Fruit fly (Drosophila melanogaster) whole organism, embryonic: ENCODE data around the gene Cyp6d4.
A peak's percentile ranks its signal among the peaks of the same experiment; 100 is the strongest.

Experiments used
- Aef1 ChIP-seq: fragments of 200-800 bp; sonication (Bioruptor generic); IDR thresholded peaks from 3 replicates; pipeline ENCODE4 v1.3.6; 2022; ENCODE audit warnings: missing biosample characterization, missing genetic modification characterization
- Atf6 ChIP-seq: fragments of 200-800 bp; sonication (Bioruptor generic); IDR thresholded peaks from 2 replicates; pipeline ENCODE4 v1.3.6; 2022; ENCODE audit warnings: missing biosample characterization, missing genetic modification characterization
- Bteb2 ChIP-seq: fragments of 200-800 bp; sonication (Bioruptor generic); optimal IDR thresholded peaks from 2 replicates; lab custom pipeline; 2016; ENCODE audit warnings: missing biosample characterization, missing genetic modification characterization
- CG10147 ChIP-seq: fragments of 200-800 bp; sonication (Bioruptor generic); optimal IDR thresholded peaks from 2 replicates; lab custom pipeline; 2019; ENCODE audit warnings: missing biosample characterization, mild to moderate bottlenecking, missing genetic modification characterization, moderate library complexity
- CG10267 ChIP-seq: fragments of 200-800 bp; sonication (Bioruptor generic); optimal IDR thresholded peaks from 2 replicates; lab custom pipeline; 2018; ENCODE audit warnings: missing biosample characterization, mild to moderate bottlenecking, missing genetic modification characterization, moderate library complexity
- CG11247 ChIP-seq: fragments of 200-800 bp; sonication (Bioruptor generic); IDR thresholded peaks from 2 replicates; pipeline ENCODE4 v1.3.6; 2022; ENCODE audit warnings: missing biosample characterization, missing genetic modification characterization
- CG12071 ChIP-seq: fragments of 200-800 bp; sonication (Bioruptor generic); optimal IDR thresholded peaks from 3 replicates; lab custom pipeline; 2018; ENCODE audit warnings: missing biosample characterization, mild to moderate bottlenecking, missing genetic modification characterization
- CG1233 ChIP-seq: fragments of 200-800 bp; sonication (Bioruptor generic); optimal IDR thresholded peaks from 4 replicates; lab custom pipeline; 2018; ENCODE audit warnings: missing biosample characterization, mild to moderate bottlenecking, missing genetic modification characterization
- CG13287 ChIP-seq: fragments of 200-800 bp; sonication (Bioruptor generic); IDR thresholded peaks from 2 replicates; pipeline ENCODE4 v1.3.6; 2022; ENCODE audit warnings: missing biosample characterization, missing genetic modification characterization; ENCODE audit not compliant: partially characterized antibody
- CG14710 ChIP-seq: fragments of 200-800 bp; sonication (Bioruptor generic); optimal IDR thresholded peaks from 3 replicates; lab custom pipeline; 2019; ENCODE audit warnings: missing biosample characterization, mild to moderate bottlenecking, missing genetic modification characterization, moderate library complexity
- CG2199 ChIP-seq: fragments of 200-800 bp; sonication (Bioruptor generic); IDR thresholded peaks from 3 replicates; pipeline ENCODE4 v1.3.6; 2022; ENCODE audit warnings: missing biosample characterization, missing genetic modification characterization
- CG31224 ChIP-seq: fragments of 200-800 bp; sonication (Bioruptor generic); IDR thresholded peaks from 2 replicates; pipeline ENCODE4 v1.3.6; 2022; ENCODE audit warnings: missing biosample characterization, missing genetic modification characterization
- CG34224 ChIP-seq: fragments of 200-800 bp; sonication (Bioruptor generic); IDR thresholded peaks from 3 replicates; pipeline ENCODE4 v1.3.6; 2022; ENCODE audit warnings: missing biosample characterization, missing genetic modification characterization; ENCODE audit not compliant: partially characterized antibody
- CG3726 ChIP-seq: fragments of 200-800 bp; sonication (Bioruptor generic); IDR thresholded peaks from 3 replicates; pipeline ENCODE4, ENCODE4 v1.3.6; 2022; ENCODE audit warnings: missing biosample characterization, missing genetic modification characterization
- CG4707 ChIP-seq: fragments of 200-800 bp; sonication (Bioruptor generic); optimal IDR thresholded peaks from 2 replicates; lab custom pipeline; 2018; ENCODE audit warnings: missing biosample characterization, mild to moderate bottlenecking, missing genetic modification characterization, moderate library complexity
- CG4820 ChIP-seq: fragments of 200-800 bp; sonication (Bioruptor generic); optimal IDR thresholded peaks from 3 replicates; lab custom pipeline; 2016; ENCODE audit warnings: missing biosample characterization, missing genetic modification characterization
- CG6272 ChIP-seq: fragments of 200-800 bp; sonication (Bioruptor generic); IDR thresholded peaks from 2 replicates; pipeline ENCODE4 v1.3.6; 2022; ENCODE audit warnings: missing biosample characterization, missing genetic modification characterization
- CG7556 ChIP-seq: fragments of 200-800 bp; sonication (Bioruptor generic); optimal IDR thresholded peaks from 2 replicates; lab custom pipeline; 2017; ENCODE audit warnings: missing biosample characterization, mild to moderate bottlenecking, missing genetic modification characterization
- CG7987 ChIP-seq: fragments of 200-800 bp; sonication (Bioruptor generic); optimal IDR thresholded peaks from 2 replicates; lab custom pipeline; 2018; ENCODE audit warnings: missing biosample characterization, mild to moderate bottlenecking, missing genetic modification characterization, moderate library complexity
- CG8944 ChIP-seq: fragments of 200-800 bp; sonication (Bioruptor generic); optimal IDR thresholded peaks from 3 replicates; lab custom pipeline; 2016; ENCODE audit warnings: missing biosample characterization, missing genetic modification characterization
- CG9876 ChIP-seq: fragments of 200-800 bp; sonication (Bioruptor generic); optimal IDR thresholded peaks from 2 replicates; lab custom pipeline; 2016; ENCODE audit warnings: missing biosample characterization, missing genetic modification characterization
- Chrac-16 ChIP-seq: fragments of 200-800 bp; sonication (Bioruptor generic); optimal IDR thresholded peaks from 3 replicates; lab custom pipeline; 2016; ENCODE audit warnings: missing biosample characterization, missing genetic modification characterization
- CrebB ChIP-seq: fragments of 200-800 bp; sonication (Bioruptor generic); optimal IDR thresholded peaks from 3 replicates; lab custom pipeline; 2018; ENCODE audit warnings: missing biosample characterization, mild to moderate bottlenecking, missing genetic modification characterization
- E2f2 ChIP-seq: fragments of 200-800 bp; sonication (Bioruptor generic); IDR thresholded peaks from 2 replicates; pipeline ENCODE4 v1.3.6; 2022; ENCODE audit warnings: missing biosample characterization, missing genetic modification characterization
- Meics ChIP-seq: fragments of 200-800 bp; sonication (Bioruptor generic); optimal IDR thresholded peaks from 2 replicates; lab custom pipeline; 2017; ENCODE audit warnings: missing biosample characterization, mild to moderate bottlenecking, missing genetic modification characterization
- Six4 ChIP-seq: fragments of 200-800 bp; sonication (Bioruptor generic); optimal IDR thresholded peaks from 2 replicates; lab custom pipeline; 2016; ENCODE audit warnings: missing biosample characterization, missing genetic modification characterization
- Stat92E ChIP-seq, 3 experiments: fragments of >200 bp in 2 of 3; fragments of 200-800 bp in 1 of 3; sonication (Bioruptor generic) in 1 of 3; optimal IDR thresholded peaks; 2 replicates each; lab custom pipeline; 2017 to 2019; ENCODE audit warnings: missing biosample characterization in 3 of 3, missing genetic modification characterization in 3 of 3, mild to moderate bottlenecking in 1 of 3, moderate library complexity in 1 of 3
- al ChIP-seq: fragments of 200-800 bp; sonication (Bioruptor generic); IDR thresholded peaks from 2 replicates; pipeline ENCODE4 v1.3.6; 2022; ENCODE audit warnings: missing biosample characterization, missing genetic modification characterization
- aop ChIP-seq: fragments of 200-800 bp; sonication (Bioruptor generic); IDR thresholded peaks from 2 replicates; pipeline ENCODE4 v1.3.6; 2022; ENCODE audit warnings: missing biosample characterization, missing genetic modification characterization
- ash1 ChIP-seq: fragments of 200-800 bp; sonication (Bioruptor generic); optimal IDR thresholded peaks from 2 replicates; lab custom pipeline; 2018; ENCODE audit warnings: missing biosample characterization, mild to moderate bottlenecking, missing genetic modification characterization
- ato ChIP-seq: fragments of 200-800 bp; sonication (Bioruptor generic); IDR thresholded peaks from 2 replicates; pipeline ENCODE4 v1.3.6; 2022; ENCODE audit warnings: missing biosample characterization, missing genetic modification characterization; ENCODE audit not compliant: partially characterized antibody
- bbx ChIP-seq: fragments of 200-800 bp; sonication (Bioruptor generic); IDR thresholded peaks from 2 replicates; pipeline ENCODE4 v1.3.6; 2022; ENCODE audit warnings: missing biosample characterization, missing genetic modification characterization; ENCODE audit not compliant: partially characterized antibody
- bowl ChIP-seq: fragments of 200-800 bp; sonication (Bioruptor generic); IDR thresholded peaks from 2 replicates; pipeline ENCODE4 v1.3.6; 2022; ENCODE audit warnings: missing biosample characterization, missing genetic modification characterization
- dan ChIP-seq: fragments of 200-800 bp; sonication (Bioruptor generic); IDR thresholded peaks from 2 replicates; pipeline ENCODE4 v1.3.6; 2022; ENCODE audit warnings: missing biosample characterization, missing genetic modification characterization
- dati ChIP-seq: fragments of 200-800 bp; sonication (Bioruptor generic); IDR thresholded peaks from 2 replicates; pipeline ENCODE4 v1.3.6; 2022; ENCODE audit warnings: missing biosample characterization, missing genetic modification characterization
- dmrt11E ChIP-seq: fragments of 200-800 bp; sonication (Bioruptor generic); optimal IDR thresholded peaks from 3 replicates; lab custom pipeline; 2018; ENCODE audit warnings: missing biosample characterization, mild to moderate bottlenecking, missing genetic modification characterization, moderate library complexity
- dpn ChIP-seq, 2 experiments: fragments of 200-800 bp; sonication (Bioruptor generic); optimal IDR thresholded peaks; 3 replicates each; lab custom pipeline; 2016; ENCODE audit warnings: missing biosample characterization in 2 of 2, missing genetic modification characterization in 2 of 2
- dysf ChIP-seq: fragments of 200-800 bp; sonication (Bioruptor generic); IDR thresholded peaks from 3 replicates; pipeline ENCODE4 v1.3.6; 2022; ENCODE audit warnings: missing biosample characterization, missing genetic modification characterization
- emc ChIP-seq: fragments of 200-800 bp; sonication (Bioruptor generic); optimal IDR thresholded peaks from 2 replicates; lab custom pipeline; 2016; ENCODE audit warnings: missing biosample characterization, missing genetic modification characterization
- ewg ChIP-seq: fragments of 200-800 bp; sonication (Bioruptor generic); optimal IDR thresholded peaks from 3 replicates; lab custom pipeline; 2017; ENCODE audit warnings: mild to moderate bottlenecking, missing biosample characterization, missing genetic modification reagents, missing genetic modification characterization
- kah ChIP-seq: fragments of 200-800 bp; sonication (Bioruptor generic); optimal IDR thresholded peaks from 2 replicates; lab custom pipeline; 2018; ENCODE audit warnings: missing biosample characterization, mild to moderate bottlenecking, missing genetic modification characterization
- ken ChIP-seq: fragments of 200-800 bp; sonication (Bioruptor generic); IDR thresholded peaks from 3 replicates; pipeline ENCODE4 v1.3.6; 2022; ENCODE audit warnings: missing biosample characterization, missing genetic modification characterization
- lmd ChIP-seq: fragments of 200-800 bp; sonication (Bioruptor generic); IDR thresholded peaks from 2 replicates; pipeline ENCODE4 v1.3.6; 2022; ENCODE audit warnings: missing biosample characterization, missing genetic modification characterization
- luna ChIP-seq: fragments of 200-800 bp; sonication (Bioruptor generic); optimal IDR thresholded peaks from 2 replicates; lab custom pipeline; 2016; ENCODE audit warnings: missing biosample characterization, missing genetic modification characterization
- mam ChIP-seq: fragments of 200-800 bp; sonication (Bioruptor generic); optimal IDR thresholded peaks from 3 replicates; lab custom pipeline; 2016; ENCODE audit warnings: missing biosample characterization, missing genetic modification characterization
- phol ChIP-seq: fragments of 200-800 bp; sonication (Bioruptor generic); optimal IDR thresholded peaks from 3 replicates; lab custom pipeline; 2018; ENCODE audit warnings: missing biosample characterization, mild to moderate bottlenecking, missing genetic modification characterization, moderate library complexity
- shn ChIP-seq: fragments of 200-800 bp; sonication (Bioruptor generic); optimal IDR thresholded peaks from 3 replicates; lab custom pipeline; 2016; ENCODE audit warnings: missing biosample characterization, missing genetic modification characterization
- tna ChIP-seq: fragments of 200-800 bp; sonication (Bioruptor generic); IDR thresholded peaks from 2 replicates; pipeline ENCODE4 v1.3.6; 2022; ENCODE audit warnings: missing biosample characterization, missing genetic modification characterization; ENCODE audit not compliant: partially characterized antibody
- trem ChIP-seq: fragments of 200-800 bp; optimal IDR thresholded peaks from 3 replicates; lab custom pipeline; 2019; ENCODE audit warnings: missing biosample characterization, mild to moderate bottlenecking, missing genetic modification characterization, moderate library complexity
- unpg ChIP-seq: fragments of 200-800 bp; sonication (Bioruptor generic); optimal IDR thresholded peaks from 3 replicates; lab custom pipeline; 2018; ENCODE audit warnings: missing biosample characterization, mild to moderate bottlenecking, missing genetic modification characterization, moderate library complexity
- wor ChIP-seq: fragments of 200-800 bp; sonication (Bioruptor generic); IDR thresholded peaks from 2 replicates; pipeline ENCODE4 v1.3.6; 2022; ENCODE audit warnings: missing biosample characterization, missing genetic modification characterization

The Cyp6d4 gene

dm6 chr3R:22673528-22673959 lies 24.6 kb upstream of the Cyp6d4 start (continued):
- TF ChIP-seq phol (tag; lab: Kevin White, UChicago) (peak; percentile 85), Six4 (GFP tag; lab: Kevin White, UChicago) (peak; percentile 61), unpg (GFP tag; lab: Kevin White, UChicago) (peak; percentile 71), CG31224 (GFP tag; lab: Robert Waterston, UW) (no peak), CG10267 (tag; lab: Kevin White, UChicago) (peak; percentile 86), kah (GFP tag; lab: Kevin White, UChicago) (no peak), mam (GFP tag; lab: Kevin White, UChicago) (peak; percentile 51), CG8944 (GFP tag; lab: Kevin White, UChicago) (peak; percentile 68), CG4707 (GFP tag; lab: Kevin White, UChicago) (peak; percentile 4), CG13287 (no peak), shn (GFP tag; lab: Kevin White, UChicago) (peak; percentile 78), ken (GFP tag; lab: Robert Waterston, UW) (no peak), CG34224 (GFP tag; lab: Robert Waterston, UW) (no peak), Stat92E (GFP tag; optimal IDR thresholded peaks at IDR 0.05; lab: Kevin White, UChicago) (peak in 1 of 3 experiments; percentile 51), dmrt11E (tag; lab: Kevin White, UChicago) (peak; percentile 95), bowl (no peak), CG10147 (GFP tag; lab: Kevin White, UChicago) (peak; percentile 55), CG2199 (GFP tag; lab: Robert Waterston, UW) (no peak), dan (GFP tag; lab: Robert Waterston, UW) (peak; percentile 71), aop (no peak), bbx (GFP tag; lab: Robert Waterston, UW) (no peak), luna (GFP tag; lab: Kevin White, UChicago) (no peak), CG4820 (GFP tag; lab: Kevin White, UChicago) (peak; percentile 74), CG9876 (GFP tag; lab: Kevin White, UChicago) (peak; percentile 42), tna (GFP tag; lab: Robert Waterston, UW) (no peak), al (GFP tag; lab: Robert Waterston, UW) (no peak), CG12071 (GFP tag; lab: Kevin White, UChicago) (no peak), CG11247 (GFP tag; lab: Robert Waterston, UW) (no peak), CG7556 (GFP tag; lab: Kevin White, UChicago) (peak; percentile 85), Atf6 (GFP tag; lab: Robert Waterston, UW) (no peak), CG14710 (tag; lab: Kevin White, UChicago) (peak; percentile 93), dpn (GFP tag; optimal IDR thresholded peaks at IDR 0.05; lab: Kevin White, UChicago) (peak; percentile 64 to 72), Chrac-16 (peak; percentile 75), Meics (GFP tag; lab: Kevin White, UChicago) (peak; percentile 40), CG7987 (no peak), dati (GFP tag; lab: Robert Waterston, UW) (no peak), ato (no peak), ash1 (no peak), ewg (GFP tag; lab: Kevin White, UChicago) (peak; percentile 44), emc (no peak), wor (GFP tag; lab: Robert Waterston, UW) (no peak), CrebB (tag; lab: Kevin White, UChicago) (peak; percentile 19), Aef1 (GFP tag; lab: Robert Waterston, UW) (no peak), lmd (GFP tag; lab: Robert Waterston, UW) (peak; percentile 59), E2f2 (GFP tag; lab: Robert Waterston, UW) (no peak), dysf (GFP tag; lab: Robert Waterston, UW) (peak; percentile 55; the same call in 2 of the 3 replicates), Bteb2 (GFP tag; lab: Kevin White, UChicago) (peak; percentile 30), CG6272 (GFP tag; lab: Robert Waterston, UW) (no peak), CG3726 (no peak), trem (tag; lab: Kevin White, UChicago) (peak; percentile 85), CG1233 (GFP tag; lab: Kevin White, UChicago) (peak; percentile 73)
